Worm (Caenorhabditis elegans) whole organism, mixed stage, embryonic: ENCODE measurements around the gene F58G1.2.

ENCODE experiments used
- bed-3 ChIP-seq: fragments of 200-800 bp; sonication (Bioruptor generic); optimal IDR thresholded peaks from 3 replicates; lab custom pipeline; 2018; ENCODE audit warnings: mild to moderate bottlenecking, missing genetic modification characterization, moderate library complexity, missing compliant biosample characterization
- drap-1 ChIP-seq: fragments of 200-800 bp; sonication (Bioruptor generic); optimal IDR thresholded peaks from 3 replicates; lab custom pipeline; 2018; ENCODE audit warnings: mild to moderate bottlenecking, missing genetic modification characterization, missing compliant biosample characterization
- flh-1 ChIP-seq: fragments of 200-800 bp; sonication (Bioruptor generic); optimal IDR thresholded peaks from 2 replicates; lab custom pipeline; 2018; ENCODE audit warnings: mild to moderate bottlenecking, missing genetic modification characterization, moderate library complexity, missing compliant biosample characterization
- hlh-1 ChIP-seq: fragments of 150-350 bp; optimal IDR thresholded peaks from 2 replicates; lab custom pipeline; 2014; ENCODE audit warnings: missing biosample characterization, missing genetic modification reagents, missing genetic modification characterization
- nhr-12 ChIP-seq: fragments of 150-350 bp; optimal IDR thresholded peaks from 2 replicates; lab custom pipeline; 2014; ENCODE audit warnings: missing biosample characterization, missing genetic modification characterization
- nhr-28 ChIP-seq: fragments of 150-350 bp; optimal IDR thresholded peaks from 2 replicates; lab custom pipeline; 2014; ENCODE audit warnings: missing biosample characterization, missing genetic modification characterization
- pha-4 ChIP-seq: fragments of 150-350 bp; optimal IDR thresholded peaks from 2 replicates; lab custom pipeline; 2018; ENCODE audit warnings: missing biosample characterization, missing genetic modification reagents, missing genetic modification characterization
- unc-120 ChIP-seq: sonication (generic microtip); optimal IDR thresholded peaks from 2 replicates; lab custom pipeline; 2017; ENCODE audit warnings: missing genetic modification characterization, missing compliant biosample characterization; ENCODE audit not compliant: poor library complexity, severe bottlenecking
- unc-62 ChIP-seq: fragments of 150-350 bp; optimal IDR thresholded peaks from 2 replicates; lab custom pipeline; 2014; ENCODE audit warnings: missing biosample characterization, missing genetic modification reagents, missing genetic modification characterization
- ztf-11 ChIP-seq: fragments of 150-350 bp; optimal IDR thresholded peaks from 2 replicates; lab custom pipeline; 2014; ENCODE audit warnings: missing biosample characterization, missing genetic modification characterization

- TF ChIP-seq drap-1 (no peak), unc-62 (GFP tag; lab: Kevin White, UChicago) (no peak), nhr-28 (tag; lab: Kevin White, UChicago) (no peak), pha-4 (no peak), bed-3 (GFP tag; lab: Kevin White, UChicago) (no peak), unc-120 (tag; lab: Kevin White, UChicago) (no peak), nhr-12 (tag; lab: Kevin White, UChicago) (no peak), hlh-1 (tag; lab: Kevin White, UChicago) (no peak), flh-1 (GFP tag; lab: Kevin White, UChicago) (no peak), ztf-11 (tag; lab: Kevin White, UChicago) (no peak)
Measured at ce11 chrII:12878071-12878668, 40.6 kb downstream of the F58G1.2 start, which contains the start of gene gsy-1.
